Worm (Caenorhabditis elegans): ENCODE results near the gene sdz-28.

sdz-28 gene

ce11 chrII:2130770-2131169, at the start of gene sdz-28:
TSS of gene sdz-28 (plus strand) at chrII:2131070.
- TF ChIP-seq unc-62 (GFP tag; optimal IDR thresholded peaks at IDR 0.05): no peak

ce11 chrII:2081257-2081656, 49.6 kb upstream of the sdz-28 start, which contains the start of gene T16A1.4:
TSS of gene T16A1.4 (plus strand) at chrII:2081557.
- TF ChIP-seq unc-62 (GFP tag; optimal IDR thresholded peaks at IDR 0.05): no peak

DNA sequence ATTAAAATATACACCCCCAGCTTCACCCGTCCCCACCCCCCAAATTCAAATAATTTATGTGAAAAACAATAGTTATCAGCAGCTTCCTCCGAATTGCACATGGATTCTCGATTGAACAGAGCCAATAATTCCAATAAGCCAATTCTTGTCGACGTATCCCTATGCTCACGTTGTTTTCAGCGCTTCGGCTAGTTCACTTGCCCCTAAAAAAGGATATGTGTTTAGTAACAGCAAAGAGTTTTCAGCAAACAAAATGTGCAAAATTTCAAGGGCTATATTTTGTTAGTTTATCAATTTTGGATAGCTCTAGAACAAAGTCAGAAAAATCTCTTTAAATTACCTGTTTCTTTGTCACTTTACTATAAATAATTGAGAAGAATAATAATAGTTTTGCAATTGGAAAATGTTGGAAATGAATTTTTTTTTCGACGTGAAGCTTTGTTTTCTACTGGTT, 47.1 kb upstream of the sdz-28 start, which contains the start of the genes T16A1.5 and fbxc-49:
Gene T16A1.5, minus strand, starts transcription at position 101 of the 454 bp plus-strand sequence.
Gene fbxc-49, plus strand, starts transcription at position 404 of the 454 bp plus-strand sequence.
- TF ChIP-seq unc-62 (GFP tag; optimal IDR thresholded peaks at IDR 0.05): no peak

DNA sequence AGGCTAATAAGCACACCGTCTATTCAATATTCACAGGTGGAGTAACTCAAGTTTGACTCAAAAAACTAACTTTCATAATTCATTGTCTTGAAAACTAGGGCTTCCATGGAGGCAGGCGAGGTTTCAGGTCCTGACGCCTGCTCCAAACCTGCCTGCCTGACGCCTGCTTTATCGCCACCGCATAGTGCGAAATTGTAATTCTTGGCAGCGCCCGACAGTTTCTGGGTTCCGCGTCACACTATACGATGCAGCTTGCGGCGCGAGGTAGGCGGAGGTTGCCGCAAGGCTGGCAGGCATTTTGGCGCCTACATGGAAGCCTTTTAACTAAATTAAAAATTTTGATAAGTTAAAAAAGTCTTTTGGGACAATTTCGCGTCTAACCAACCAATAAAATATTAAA, 43.7 kb upstream of the sdz-28 start:
- no peak for TF ChIP-seq unc-62 (GFP tag; optimal IDR thresholded peaks at IDR 0.05)

- TF ChIP-seq unc-62 (GFP tag; optimal IDR thresholded peaks at IDR 0.05): no peak
These were observed 40.3 kb upstream of the sdz-28 start, which contains the start of gene trpl-5 for ce11 chrII:2090605-2091004. TSS of gene trpl-5 (minus strand) at chrII:2090636.

ce11 chrII:2091972-2092371, 38.9 kb upstream of the sdz-28 start, which contains the start of gene T16A1.10:
TSS of gene T16A1.10 (minus strand) at chrII:2092094.
- no peak for TF ChIP-seq unc-62 (GFP tag; optimal IDR thresholded peaks at IDR 0.05)

ce11 chrII:2093456-2093926, 37.4 kb upstream of the sdz-28 start, which contains the start of gene fbxb-37:
TSS of gene fbxb-37 (minus strand) at chrII:2093876.
- no peak for TF ChIP-seq unc-62 (GFP tag; optimal IDR thresholded peaks at IDR 0.05)

DNA sequence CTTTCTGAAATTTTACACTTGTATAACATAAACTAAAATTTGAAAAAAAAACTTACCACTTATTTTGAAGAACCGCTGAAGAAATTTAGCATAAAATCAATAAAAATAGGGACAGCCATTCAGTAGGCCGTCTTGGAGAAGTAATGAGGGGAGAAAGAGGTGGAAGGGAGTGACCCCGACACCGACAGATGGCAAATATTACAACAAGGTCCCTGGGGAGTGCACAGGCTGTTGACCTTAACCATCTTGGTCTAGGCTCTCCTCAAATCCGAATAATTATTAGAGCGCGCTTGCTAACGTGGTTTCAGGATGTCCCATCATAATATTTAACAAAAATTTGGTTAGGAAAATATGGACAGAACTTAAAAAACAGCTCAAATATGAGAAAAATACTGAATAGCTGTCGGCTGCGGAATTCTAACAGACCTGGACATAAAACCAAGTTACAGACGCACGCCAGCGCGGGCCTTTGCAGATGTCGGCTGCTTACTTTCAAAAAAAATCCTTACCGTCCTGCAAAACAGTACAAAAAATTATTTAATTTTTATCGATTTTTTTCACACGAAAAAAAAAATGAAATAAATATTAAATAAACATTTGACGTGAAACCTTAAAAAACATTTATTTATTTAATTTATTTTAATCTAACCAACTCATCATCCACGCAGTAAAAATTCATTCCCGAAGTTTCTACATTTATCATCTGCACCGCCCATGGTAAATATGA, 35.8 kb upstream of the sdz-28 start, which contains the start of gene T16A1.2:
Gene T16A1.2, plus strand, starts transcription at position 677 of the 727 bp plus-strand sequence.
- no peak for TF ChIP-seq unc-62 (GFP tag; optimal IDR thresholded peaks at IDR 0.05)

- TF ChIP-seq unc-62 (GFP tag; optimal IDR thresholded peaks at IDR 0.05): no peak
These were observed 31.5 kb upstream of the sdz-28 start, which contains the start of gene math-42 for ce11 chrII:2099139-2099976. TSS of gene math-42 (plus strand) at chrII:2099926.

DNA sequence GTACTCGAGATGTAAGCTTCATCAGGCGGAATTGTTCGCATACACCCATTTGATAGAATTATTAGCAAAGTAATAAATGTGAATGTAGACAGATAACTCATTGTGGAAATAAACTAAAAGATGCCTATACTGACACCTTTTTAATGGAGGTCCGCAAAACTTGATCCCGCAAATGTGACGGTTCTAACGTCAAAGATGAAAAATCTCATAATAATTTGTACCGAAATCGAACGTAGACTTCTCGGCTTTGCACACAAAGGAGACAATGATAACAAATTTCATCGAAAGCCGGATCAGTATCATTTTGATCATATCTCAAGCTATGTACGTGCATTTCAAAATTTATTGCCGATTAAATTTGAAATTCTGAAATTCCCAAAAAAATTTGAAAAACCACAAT, 22.6 kb upstream of the sdz-28 start, which contains the start of gene R52.4:
Gene R52.4, minus strand, starts transcription at position 101 of the 400 bp plus-strand sequence.
- TF ChIP-seq unc-62 (GFP tag; optimal IDR thresholded peaks at IDR 0.05): no peak

DNA sequence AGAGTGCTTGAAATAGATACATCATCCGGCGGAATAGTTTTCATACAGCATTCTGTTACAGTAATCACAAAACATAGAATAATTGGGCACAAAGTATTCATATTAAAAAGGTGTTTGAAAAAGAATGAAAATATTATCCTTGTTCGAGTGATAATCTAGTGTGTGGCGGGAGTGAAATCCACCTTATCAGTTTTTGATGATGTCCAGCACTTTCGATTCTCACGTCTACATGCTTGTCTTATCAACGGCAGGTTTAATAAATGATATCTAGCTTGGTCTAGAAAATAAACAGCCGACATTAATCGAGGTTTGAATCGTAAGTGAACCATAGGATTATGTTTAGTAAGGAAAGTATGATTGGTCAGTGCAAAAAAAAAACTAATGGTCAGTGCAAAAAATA, 20.9 kb upstream of the sdz-28 start, which contains the start of gene R52.5:
Gene R52.5, minus strand, starts transcription at position 101 of the 400 bp plus-strand sequence.
- no peak for TF ChIP-seq unc-62 (GFP tag; optimal IDR thresholded peaks at IDR 0.05)

ce11 chrII:2112948-2113347, 17.9 kb upstream of the sdz-28 start, which contains the start of gene R52.6:
TSS of gene R52.6 (minus strand) at chrII:2113048.
- TF ChIP-seq unc-62 (GFP tag; optimal IDR thresholded peaks at IDR 0.05): no peak

DNA sequence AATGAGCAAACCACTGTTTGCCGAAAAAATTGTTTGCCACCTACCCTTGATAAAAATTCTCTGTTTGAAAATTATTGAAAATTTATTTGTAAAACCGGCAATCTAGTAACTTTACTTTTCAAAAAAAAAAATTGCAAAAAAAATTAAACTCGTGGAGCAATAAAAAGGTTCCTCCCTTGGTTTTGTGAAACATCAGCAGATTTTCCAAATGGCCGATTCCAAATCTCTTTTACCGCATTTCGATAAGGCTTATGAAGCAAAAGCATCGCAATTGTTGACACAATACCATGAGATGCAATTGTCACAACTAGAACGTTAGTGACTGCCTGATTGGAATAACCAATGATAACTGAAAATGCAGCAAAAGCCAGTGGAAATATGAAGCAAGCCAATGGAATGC, 16.4 kb upstream of the sdz-28 start:
- no peak for TF ChIP-seq unc-62 (GFP tag; optimal IDR thresholded peaks at IDR 0.05)

- no peak for TF ChIP-seq unc-62 (GFP tag; optimal IDR thresholded peaks at IDR 0.05)
These were observed 14.1 kb upstream of the sdz-28 start, which contains the start of gene srh-195 for ce11 chrII:2116794-2117193. TSS of gene srh-195 (minus strand) at chrII:2116894.

DNA sequence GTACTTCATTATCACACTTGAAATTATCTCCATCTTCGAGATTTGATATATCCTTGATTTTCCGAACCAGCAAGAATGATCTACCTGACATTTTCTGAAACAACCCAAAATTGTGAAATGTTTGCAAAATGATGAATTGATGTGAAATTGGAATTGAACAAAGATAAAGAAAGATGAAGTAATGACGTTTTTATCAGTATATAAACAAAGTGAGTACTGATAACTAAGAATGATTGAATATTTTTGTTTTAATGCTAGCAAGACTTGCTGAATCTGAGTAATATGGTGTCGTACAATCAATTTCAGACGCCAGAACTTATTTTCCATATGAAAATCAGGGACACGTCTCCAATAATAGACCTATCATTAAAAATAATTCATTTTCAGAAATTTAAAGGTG, 8.8 kb upstream of the sdz-28 start, which contains the start of gene math-37:
Gene math-37, minus strand, starts transcription at position 101 of the 400 bp plus-strand sequence.
- TF ChIP-seq unc-62 (GFP tag; optimal IDR thresholded peaks at IDR 0.05): no peak
